Fruit fly (Drosophila melanogaster) S2 (cell line): ENCODE measurements around the gene CG5909.

Source experiments
- CG8478 ChIP-seq: fragments of >200 bp; optimal IDR thresholded peaks from 2 replicates; lab custom pipeline; 2018
- CTCF ChIP-seq, 2 experiments: fragments of >200 bp; optimal IDR thresholded peaks; 2 replicates each; lab custom pipeline; 2018

- TF ChIP-seq CG8478, result no peak
- no peak for TF ChIP-seq CTCF (optimal IDR thresholded peaks at IDR 0.05; lab: Kevin White, UChicago)
Observed at dm6 chr3R:27197581-27197980, 36.6 kb downstream of the CG5909 start.
